Worm (Caenorhabditis elegans) whole organism, late embryonic: ENCODE results near the gene ZK673.11.

Source experiments
- K09A11.1 ChIP-seq: sonication (generic microtip); optimal IDR thresholded peaks from 2 replicates; lab custom pipeline; 2017; ENCODE audit warnings: antibody characterized with exemption, mild to moderate bottlenecking, missing genetic modification characterization, missing compliant biosample characterization; ENCODE audit not compliant: insufficient read depth
- ama-1 ChIP-seq: fragments of 150-350 bp; optimal IDR thresholded peaks from 2 replicates; lab custom pipeline; 2014
- ceh-14 ChIP-seq: sonication (generic microtip); optimal IDR thresholded peaks from 2 replicates; lab custom pipeline; 2016; ENCODE audit warnings: missing genotype, missing genetic modification characterization, missing compliant biosample characterization
- ceh-19 ChIP-seq: fragments of 200-800 bp; sonication (Bioruptor generic); optimal IDR thresholded peaks from 2 replicates; lab custom pipeline; 2018; ENCODE audit warnings: mild to moderate bottlenecking, missing genetic modification characterization, missing compliant biosample characterization
- che-1 ChIP-seq: sonication (generic microtip); optimal IDR thresholded peaks from 2 replicates; lab custom pipeline; 2016; ENCODE audit warnings: mild to moderate bottlenecking, missing genetic modification characterization, missing compliant biosample characterization
- elt-2 ChIP-seq: sonication (generic microtip); optimal IDR thresholded peaks from 2 replicates; lab custom pipeline; 2016; ENCODE audit warnings: missing genetic modification reagents, missing genetic modification characterization, missing compliant biosample characterization
- hlh-30 ChIP-seq: sonication (generic microtip); optimal IDR thresholded peaks from 2 replicates; lab custom pipeline; 2017; ENCODE audit warnings: antibody characterized with exemption, missing genetic modification characterization, missing compliant biosample characterization; ENCODE audit not compliant: insufficient read depth
- hlh-6 ChIP-seq: sonication (generic microtip); optimal IDR thresholded peaks from 2 replicates; lab custom pipeline; 2016; ENCODE audit warnings: missing genotype, missing genetic modification characterization, missing compliant biosample characterization
- lin-11 ChIP-seq: fragments of 200-800 bp; sonication (Bioruptor generic); optimal IDR thresholded peaks from 2 replicates; lab custom pipeline; 2018; ENCODE audit warnings: mild to moderate bottlenecking, missing genetic modification characterization, missing compliant biosample characterization
- nhr-11 ChIP-seq: fragments of 150-350 bp; optimal IDR thresholded peaks from 2 replicates; lab custom pipeline; 2014; ENCODE audit warnings: missing biosample characterization, missing genetic modification characterization
- nhr-232 ChIP-seq: sonication (generic microtip); optimal IDR thresholded peaks from 2 replicates; lab custom pipeline; 2016; ENCODE audit warnings: missing genetic modification characterization, missing compliant biosample characterization
- pha-4 ChIP-seq: fragments of 150-350 bp; optimal IDR thresholded peaks from 2 replicates; lab custom pipeline; 2018; ENCODE audit warnings: missing biosample characterization, missing genetic modification reagents, missing genetic modification characterization
- zip-5 ChIP-seq: sonication (generic microtip); optimal IDR thresholded peaks from 2 replicates; lab custom pipeline; 2016; ENCODE audit warnings: missing genetic modification characterization, missing compliant biosample characterization

DNA sequence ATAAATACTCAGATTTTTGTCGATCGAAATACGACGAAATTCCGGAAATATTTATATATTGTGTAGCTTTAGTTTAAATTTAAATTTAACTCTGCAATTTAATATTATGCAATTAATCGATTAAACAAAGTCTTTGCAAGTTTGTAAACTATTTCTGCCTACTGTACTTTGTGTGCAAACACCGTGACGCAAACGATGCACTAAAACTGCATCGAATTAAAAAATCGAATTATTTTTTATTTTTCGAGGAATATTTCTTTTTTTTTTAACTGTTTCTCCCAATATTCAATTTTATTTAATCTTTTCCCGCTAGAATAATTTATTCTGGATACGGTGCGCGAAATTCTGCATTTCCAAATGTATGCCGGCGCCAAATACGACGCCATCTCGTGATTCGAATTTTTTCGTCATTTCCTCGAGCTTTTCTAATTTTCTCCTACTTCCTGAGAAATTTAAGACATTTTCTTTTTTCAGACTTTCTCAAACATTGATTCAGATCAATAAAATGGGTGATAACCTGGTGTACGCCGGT lies 40.7 kb upstream of the ZK673.11 start, which contains the start of gene eif-2A:
- TF ChIP-seq lin-11 (tag; lab: Kevin White, UChicago), result no peak
- no peak for TF ChIP-seq ceh-19 (GFP tag; lab: Kevin White, UChicago)
- TF ChIP-seq ama-1, result no peak
- TF ChIP-seq K09A11.1 (tag; lab: Kevin White, UChicago), result no peak
- TF ChIP-seq elt-2 (tag; lab: Kevin White, UChicago), result no peak
- no peak for TF ChIP-seq hlh-6
- TF ChIP-seq nhr-11, result no peak
- no peak for TF ChIP-seq pha-4 (tag; lab: Kevin White, UChicago)
- no peak for TF ChIP-seq nhr-232 (tag; lab: Kevin White, UChicago)
- TF ChIP-seq ceh-14 (tag; lab: Kevin White, UChicago), result no peak
- TF ChIP-seq zip-5, result no peak
- TF ChIP-seq hlh-30 (tag; lab: Kevin White, UChicago), result peak; percentile 38
- TF ChIP-seq che-1, result no peak
